Worm (Caenorhabditis elegans) whole organism, L4 larva: ENCODE measurements around the gene vps-41.

Experiments used
- F10B5.3 ChIP-seq: sonication (generic microtip); optimal IDR thresholded peaks from 2 replicates; lab custom pipeline; 2016; ENCODE audit warnings: mild to moderate bottlenecking, missing genetic modification characterization, missing compliant biosample characterization
- R02D3.7 ChIP-seq: fragments of 150-350 bp; sonication (generic microtip); optimal IDR thresholded peaks from 3 replicates; lab custom pipeline; 2014; ENCODE audit warnings: missing biosample characterization, missing genetic modification characterization
- ama-1 ChIP-seq: fragments of 150-350 bp; optimal IDR thresholded peaks from 2 replicates; lab custom pipeline; 2014; ENCODE audit warnings: inconsistent platforms, mixed read lengths
- ceh-82 ChIP-seq: sonication (generic microtip); optimal IDR thresholded peaks from 2 replicates; lab custom pipeline; 2017; ENCODE audit warnings: missing biosample characterization, missing genetic modification characterization
- daf-19 ChIP-seq: fragments of 200-800 bp; sonication (Bioruptor generic); conservative IDR thresholded peaks from 2 replicates; pipeline ENCODE4 v1.3.6; 2022; ENCODE audit warnings: missing genetic modification characterization, missing compliant biosample characterization
- fos-1 ChIP-seq: fragments of 150-350 bp; optimal IDR thresholded peaks from 2 replicates; lab custom pipeline; 2014; ENCODE audit warnings: missing biosample characterization, missing genetic modification characterization
- hlh-30 ChIP-seq: sonication (generic microtip); optimal IDR thresholded peaks from 2 replicates; lab custom pipeline; 2017; ENCODE audit warnings: antibody characterized with exemption, mild to moderate bottlenecking, missing genetic modification characterization, missing compliant biosample characterization; ENCODE audit not compliant: insufficient read depth
- nhr-10 ChIP-seq: fragments of 150-350 bp; optimal IDR thresholded peaks from 2 replicates; lab custom pipeline; 2014; ENCODE audit warnings: missing biosample characterization, missing genetic modification characterization
- nhr-237 ChIP-seq: sonication (generic microtip); optimal IDR thresholded peaks from 2 replicates; lab custom pipeline; 2017; ENCODE audit warnings: missing biosample characterization, missing genetic modification characterization
- saeg-2 ChIP-seq: fragments of 200-800 bp; sonication (Bioruptor generic); IDR thresholded peaks from 2 replicates; pipeline ENCODE4 v1.3.6; 2022; ENCODE audit warnings: missing genetic modification reagents, missing genetic modification characterization, missing compliant biosample characterization
- unc-62 ChIP-seq, 3 experiments: fragments of 150-350 bp in 1 of 3; sonication (generic microtip); optimal IDR thresholded peaks in 2 of 3; peaks in 1 of 3; 1 replicate in 1 of 3; 2 replicates in 2 of 3; lab custom pipeline; 2014 to 2017; ENCODE audit warnings: missing biosample characterization in 3 of 3, missing genetic modification characterization in 3 of 3, missing genetic modification reagents in 3 of 3, missing genotype in 1 of 3
- ztf-11 ChIP-seq: fragments of 150-350 bp; optimal IDR thresholded peaks from 2 replicates; lab custom pipeline; 2014; ENCODE audit warnings: missing biosample characterization, missing genetic modification characterization

ce11 chrX:5278249-5278648, 5.4 kb upstream of the vps-41 start:
- TF ChIP-seq fos-1 (tag; lab: Kevin White, UChicago) = no peak
- TF ChIP-seq ceh-82 (tag; lab: Kevin White, UChicago) = no peak
- no peak for TF ChIP-seq daf-19 (GFP tag; lab: Robert Waterston, UW)
- no peak for TF ChIP-seq unc-62 (GFP tag; optimal IDR thresholded peaks at IDR 0.05 in 1 of 2; lab: Kevin White, UChicago)
- TF ChIP-seq unc-62 (tag; optimal IDR thresholded peaks at IDR 0.05; lab: Kevin White, UChicago) = no peak
- no peak for TF ChIP-seq nhr-237 (tag; lab: Kevin White, UChicago)
- TF ChIP-seq ztf-11 (tag; lab: Kevin White, UChicago) = no peak
- TF ChIP-seq saeg-2 (GFP tag; lab: Robert Waterston, UW) = no peak
- TF ChIP-seq nhr-10 (tag; lab: Kevin White, UChicago) = no peak
- no peak for TF ChIP-seq F10B5.3
- TF ChIP-seq ama-1 (lab: Kevin White, UChicago) = no peak
- TF ChIP-seq R02D3.7 (tag; lab: Kevin White, UChicago) = no peak
- no peak for TF ChIP-seq hlh-30 (tag; lab: Kevin White, UChicago)
